Worm (Caenorhabditis elegans): ENCODE data around the gene F59A6.12.

The F59A6.12 gene

ce11 chrII:5032669-5033068 lies 20.8 kb upstream of the F59A6.12 start (continued):
- TF ChIP-seq elt-3 (tag; optimal IDR thresholded peaks at IDR 0.05) = no peak
- TF ChIP-seq dmd-4 (tag; optimal IDR thresholded peaks at IDR 0.05) = no peak
- TF ChIP-seq crh-2 (tag; optimal IDR thresholded peaks at IDR 0.05) = no peak
- no peak for TF ChIP-seq peb-1 (tag; optimal IDR thresholded peaks at IDR 0.05)
- TF ChIP-seq ztf-11 (tag; optimal IDR thresholded peaks at IDR 0.05) = no peak
- no peak for TF ChIP-seq nhr-10 (tag; optimal IDR thresholded peaks at IDR 0.05)
- TF ChIP-seq sem-4 (tag; optimal IDR thresholded peaks at IDR 0.05) = no peak
- no peak for TF ChIP-seq lin-39 (tag; optimal IDR thresholded peaks at IDR 0.05)
- no peak for TF ChIP-seq mbf-1 (tag; optimal IDR thresholded peaks at IDR 0.05)
- no peak for TF ChIP-seq nhr-11 (tag; optimal IDR thresholded peaks at IDR 0.05)
- peak; percentile 13 for TF ChIP-seq ceh-16 (tag; optimal IDR thresholded peaks at IDR 0.05)
- peak; percentile 34 for TF ChIP-seq C34F6.9 (tag; optimal IDR thresholded peaks at IDR 0.05)
- TF ChIP-seq R02D3.7 (tag; optimal IDR thresholded peaks at IDR 0.05) = no peak
- no peak for TF ChIP-seq unc-62 (GFP tag; optimal IDR thresholded peaks at IDR 0.05)

ce11 chrII:5031612-5032011 lies 19.7 kb upstream of the F59A6.12 start, which contains the start of gene wdr-83:
Gene wdr-83, minus strand, starts transcription at chrII:5031712.
- TF ChIP-seq alr-1 (tag; optimal IDR thresholded peaks at IDR 0.05) (no peak), peb-1 (tag; optimal IDR thresholded peaks at IDR 0.05) (no peak), gmeb-1 (tag; optimal IDR thresholded peaks at IDR 0.05) (no peak), F13H6.1 (tag; optimal IDR thresholded peaks at IDR 0.05) (no peak), nhr-6 (tag; optimal IDR thresholded peaks at IDR 0.05) (no peak), ztf-11 (tag; optimal IDR thresholded peaks at IDR 0.05) (no peak), egl-27 (tag; optimal IDR thresholded peaks at IDR 0.05) (no peak), unc-62 (GFP tag; optimal IDR thresholded peaks at IDR 0.05) (no peak), lin-13 (GFP tag; optimal IDR thresholded peaks at IDR 0.05) (no peak), nhr-77 (tag; optimal IDR thresholded peaks at IDR 0.05) (no peak), unc-55 (GFP tag; optimal IDR thresholded peaks at IDR 0.05) (no peak), lin-11 (tag; optimal IDR thresholded peaks at IDR 0.05) (no peak), blmp-1 (tag; optimal IDR thresholded peaks at IDR 0.05; ENCODE audit: insufficient read depth) (no peak), skn-1 (tag; optimal IDR thresholded peaks at IDR 0.05) (no peak)

ce11 chrII:5027952-5028351 lies 16.1 kb upstream of the F59A6.12 start:
- TF ChIP-seq gmeb-1 (tag; optimal IDR thresholded peaks at IDR 0.05) (no peak), crh-2 (tag; optimal IDR thresholded peaks at IDR 0.05) (no peak), aly-2 (tag; optimal IDR thresholded peaks at IDR 0.05) (no peak), nhr-10 (tag; optimal IDR thresholded peaks at IDR 0.05) (no peak), ceh-82 (tag; optimal IDR thresholded peaks at IDR 0.05) (no peak), lsy-2 (tag; optimal IDR thresholded peaks at IDR 0.05) (no peak), mbf-1 (tag; optimal IDR thresholded peaks at IDR 0.05) (no peak), ztf-4 (tag; optimal IDR thresholded peaks at IDR 0.05) (no peak)

- TF ChIP-seq sma-9 (GFP tag; optimal IDR thresholded peaks at IDR 0.05) = peak; percentile 35
- TF ChIP-seq sma-9 (tag; optimal IDR thresholded peaks at IDR 0.05) = no peak
- TF ChIP-seq nhr-77 (tag; optimal IDR thresholded peaks at IDR 0.05) = no peak
- peak; percentile 61 for TF ChIP-seq fos-1 (tag; optimal IDR thresholded peaks at IDR 0.05)
Observed at ce11 chrII:5022381-5022855, 10.5 kb upstream of the F59A6.12 start, which contains the start of the genes nsy-1 and F59A6.13. Gene nsy-1, plus strand, starts transcription at chrII:5022757. Gene F59A6.13, plus strand, starts transcription at chrII:5022805.

- no peak for TF ChIP-seq elt-1 (tag; optimal IDR thresholded peaks at IDR 0.05)
- TF ChIP-seq nhr-25 (tag; optimal IDR thresholded peaks at IDR 0.05) = peak; percentile 60
- TF ChIP-seq blmp-1 (tag; optimal IDR thresholded peaks at IDR 0.05; ENCODE audit: insufficient read depth) = peak; percentile 39
- no peak for TF ChIP-seq Y55F3AM.14 (GFP tag; optimal IDR thresholded peaks at IDR 0.05)
Observed at ce11 chrII:5021518-5021917, 9.6 kb upstream of the F59A6.12 start.
